Fruit fly (Drosophila melanogaster): Measurements from ENCODE around the gene NetA.

NetA gene

dm6 chrX:14582784-14583699 lies 70.7 kb downstream of the NetA start, which contains the start of the genes mRpS25 and nmdyn-D6 (continued):
- TF ChIP-seq Opbp (GFP tag; IDR thresholded peaks at IDR 0.05; ENCODE audit: partially characterized antibody) = peak; percentile 22; the same call in 1 of the 3 replicates
- TF ChIP-seq phol (tag; optimal IDR thresholded peaks at IDR 0.05) = peak; percentile 56
- peak; percentile 21; the same call in 1 of the 3 replicates for TF ChIP-seq Aef1 (GFP tag; IDR thresholded peaks at IDR 0.05)
- TF ChIP-seq BEAF-32 (GFP tag; optimal IDR thresholded peaks at IDR 0.05) = peak; percentile 66
- peak; percentile 12 for TF ChIP-seq Nf-YC (tag; optimal IDR thresholded peaks at IDR 0.05)
- peak; percentile 66 for TF ChIP-seq Rfx (GFP tag; IDR thresholded peaks at IDR 0.05)
- TF ChIP-seq ato (GFP tag; IDR thresholded peaks at IDR 0.05; ENCODE audit: partially characterized antibody) = peak; percentile 34; the same call in 1 of the 2 replicates
- peak; percentile 13 for TF ChIP-seq pzg (GFP tag; optimal IDR thresholded peaks at IDR 0.05)
- TF ChIP-seq H15 (GFP tag; IDR thresholded peaks at IDR 0.05) = peak; percentile 34; the same call in 1 of the 3 replicates
- no peak for TF ChIP-seq CG11696 (GFP tag; IDR thresholded peaks at IDR 0.05)
- peak in 1 of 2 experiments; percentile 44 for TF ChIP-seq chif (GFP tag; optimal IDR thresholded peaks at IDR 0.05)
- peak; percentile 55 for TF ChIP-seq Abd-B (GFP tag; optimal IDR thresholded peaks at IDR 0.05)
- TF ChIP-seq CG16813 (GFP tag; IDR thresholded peaks at IDR 0.05; ENCODE audit: partially characterized antibody) = peak; percentile 50
- TF ChIP-seq Blimp-1 (GFP tag; optimal IDR thresholded peaks at IDR 0.05) = peak; percentile 68
- peak; percentile 37; the same call in 1 of the 2 replicates for TF ChIP-seq CG6689 (GFP tag; IDR thresholded peaks at IDR 0.05)
- TF ChIP-seq grau (tag; optimal IDR thresholded peaks at IDR 0.05) = peak; percentile 27
- peak; percentile 50; the same call in 1 of the 3 replicates for TF ChIP-seq CG6791 (GFP tag; IDR thresholded peaks at IDR 0.05; ENCODE audit: partially characterized antibody)
- no peak for TF ChIP-seq NK7.1 (GFP tag; optimal IDR thresholded peaks at IDR 0.05)
- peak; percentile 53 for TF ChIP-seq dmrt11E (tag; optimal IDR thresholded peaks at IDR 0.05)
- peak; percentile 71 for TF ChIP-seq sens (GFP tag)
- 0 out of 2 replicates have a peak, but pooled peaks have one; percentile 16 for TF ChIP-seq sna (GFP tag; IDR thresholded peaks at IDR 0.05; ENCODE audit: partially characterized antibody)
- TF ChIP-seq D19A (tag; optimal IDR thresholded peaks at IDR 0.05) = peak; percentile 56
- no peak for TF ChIP-seq klu (GFP tag; IDR thresholded peaks at IDR 0.05)
- no peak for TF ChIP-seq CG12744 (GFP tag; optimal IDR thresholded peaks at IDR 0.05)
- peak; percentile 13 for TF ChIP-seq fd3F (GFP tag; optimal IDR thresholded peaks at IDR 0.05)
- TF ChIP-seq Hsf (GFP tag; optimal IDR thresholded peaks at IDR 0.05) = peak; percentile 44
- TF ChIP-seq Dll (GFP tag; IDR thresholded peaks at IDR 0.05; ENCODE audit: partially characterized antibody) = peak; percentile 56
- 0 out of 3 replicates have a peak, but pooled peaks have one; percentile 40 for TF ChIP-seq hb (GFP tag; IDR thresholded peaks at IDR 0.05; ENCODE audit: partially characterized antibody)
- TF ChIP-seq Dip3 (GFP tag; optimal IDR thresholded peaks at IDR 0.05) = peak; percentile 16
- TF ChIP-seq CG2712 (tag; optimal IDR thresholded peaks at IDR 0.05) = peak; percentile 20
- no peak for TF ChIP-seq CG17612 (GFP tag; IDR thresholded peaks at IDR 0.05)
- TF ChIP-seq CG34224 (GFP tag; IDR thresholded peaks at IDR 0.05; ENCODE audit: partially characterized antibody) = peak; percentile 47; the same call in 1 of the 3 replicates
- peak; percentile 55 for TF ChIP-seq CoRest (tag; optimal IDR thresholded peaks at IDR 0.05)
- peak; percentile 63 for TF ChIP-seq amos (GFP tag; IDR thresholded peaks at IDR 0.05; ENCODE audit: partially characterized antibody)
- TF ChIP-seq Camta (GFP tag; optimal IDR thresholded peaks at IDR 0.05) = peak; percentile 19
- TF ChIP-seq sob (GFP tag; IDR thresholded peaks at IDR 0.05) = peak; percentile 23; the same call in 1 of the 2 replicates
- TF ChIP-seq CG2129 (GFP tag; IDR thresholded peaks at IDR 0.05; ENCODE audit: partially characterized antibody) = no peak
- TF ChIP-seq CG1602 (GFP tag; optimal IDR thresholded peaks at IDR 0.05) = peak; percentile 55
- TF ChIP-seq H2.0 (GFP tag; IDR thresholded peaks at IDR 0.05) = 0 out of 2 replicates have a peak, but pooled peaks have one; percentile 37
- peak; percentile 37; the same call in 1 of the 2 replicates for TF ChIP-seq CG9215 (GFP tag; IDR thresholded peaks at IDR 0.05)
- peak; percentile 33 for TF ChIP-seq ind (GFP tag; optimal IDR thresholded peaks at IDR 0.05)
- TF ChIP-seq CG8924 (tag; optimal IDR thresholded peaks at IDR 0.05) = peak; percentile 5
- TF ChIP-seq CG14710 (tag; optimal IDR thresholded peaks at IDR 0.05) = peak; percentile 45
- TF ChIP-seq Scr (GFP tag; IDR thresholded peaks at IDR 0.05; ENCODE audit: partially characterized antibody) = peak; percentile 62
- TF ChIP-seq pho (GFP tag; optimal IDR thresholded peaks at IDR 0.05) = peak; percentile 7
- peak; percentile 45 for TF ChIP-seq Sry-δ (GFP tag; optimal IDR thresholded peaks at IDR 0.05)
